Worm (Caenorhabditis elegans): ENCODE results near the gene Y49A3A.4.

Gene Y49A3A.4

DNA sequence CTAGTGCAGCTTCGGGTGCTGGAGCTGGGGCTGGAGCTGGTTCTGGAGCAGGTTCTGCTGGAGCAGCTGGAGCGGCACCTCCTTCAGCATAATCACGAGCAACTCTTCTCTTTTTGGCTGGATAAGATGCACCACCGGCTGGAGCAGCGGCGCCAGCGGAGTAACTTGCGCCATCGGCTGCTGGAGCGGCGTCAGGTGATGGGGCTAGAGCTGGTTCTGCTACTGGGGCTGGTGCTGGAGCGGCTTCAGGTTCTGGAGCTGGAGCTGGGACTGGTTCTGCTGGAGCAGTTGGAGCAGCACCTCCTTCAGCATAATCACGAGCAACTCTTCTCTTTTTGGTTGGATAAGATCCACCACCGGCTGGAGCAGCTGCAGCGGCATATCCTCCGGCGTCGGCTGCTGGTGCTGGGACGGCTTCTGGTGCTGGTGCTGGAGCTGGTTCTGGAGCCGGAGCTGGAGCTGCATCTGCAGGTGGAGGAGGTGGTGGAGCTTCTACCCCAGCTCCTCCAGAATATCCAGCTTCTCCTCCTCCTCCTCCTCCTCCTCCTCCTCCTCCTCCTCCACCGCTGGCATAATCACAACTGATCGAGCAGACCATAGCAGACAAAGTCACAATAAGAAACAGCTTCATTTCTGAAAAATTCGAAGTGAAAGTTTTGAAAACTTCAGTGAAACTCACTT, 39.4 kb downstream of the Y49A3A.4 start, which contains the start of gene F47B8.13:
Gene F47B8.13 (minus strand): TSS at position 631 of the 681 bp plus-strand sequence.
- TF ChIP-seq D1046.2 (GFP tag; IDR thresholded peaks at IDR 0.05) (0 out of 2 replicates have a peak, but pooled peaks have one; percentile 4), set-16 (GFP tag; IDR thresholded peaks at IDR 0.05) (peak; percentile 96), aha-1 (tag) (peak; percentile 21), zag-1 (tag; optimal IDR thresholded peaks at IDR 0.05) (no peak)

DNA sequence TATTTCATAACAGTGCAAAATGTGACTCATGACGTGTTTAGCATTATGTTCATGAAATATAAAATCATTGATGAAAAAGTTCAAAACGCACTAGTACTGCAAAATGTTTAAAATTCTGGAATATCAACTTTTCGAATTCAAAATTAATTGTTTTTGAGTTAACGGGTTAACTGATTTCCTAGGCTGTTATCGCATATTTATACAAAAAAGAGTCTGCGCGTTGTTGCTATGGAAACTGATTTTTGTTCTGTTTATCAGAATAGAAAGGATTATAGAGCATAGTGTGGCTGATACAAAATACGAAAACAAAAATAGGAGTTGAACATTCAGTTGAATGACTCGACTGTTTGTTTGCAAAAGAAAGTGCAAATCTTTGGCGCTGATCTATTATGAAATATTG, 41.1 kb downstream of the Y49A3A.4 start:
- TF ChIP-seq nhr-11 (tag; optimal IDR thresholded peaks at IDR 0.05) (peak; percentile 29), ceh-62 (tag; optimal IDR thresholded peaks at IDR 0.05) (no peak)

DNA sequence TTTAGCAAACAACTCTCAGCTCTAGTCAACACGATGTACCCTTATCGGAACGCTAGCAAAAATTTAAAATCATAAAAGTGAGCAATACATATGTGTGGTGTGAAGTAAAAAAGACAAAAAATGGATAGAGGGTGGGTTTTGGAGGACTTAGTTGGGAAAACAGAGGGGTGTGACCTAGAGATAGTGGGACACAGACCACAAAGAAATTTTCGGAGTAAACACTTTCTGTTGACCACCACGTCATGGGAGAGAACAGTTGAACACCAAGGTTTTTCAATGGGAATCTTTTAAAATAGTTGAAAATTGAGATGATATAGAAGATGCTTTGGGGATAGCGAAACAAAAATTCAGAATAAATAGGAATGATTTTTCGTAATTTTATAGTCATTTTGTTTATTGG, 41.5 kb downstream of the Y49A3A.4 start:
- no peak for TF ChIP-seq nhr-77 (tag; optimal IDR thresholded peaks at IDR 0.05)
- no peak for TF ChIP-seq sdz-12 (GFP tag; optimal IDR thresholded peaks at IDR 0.05)
- no peak for TF ChIP-seq dpl-1 (GFP tag; optimal IDR thresholded peaks at IDR 0.05)
- TF ChIP-seq hlh-30 (tag; optimal IDR thresholded peaks at IDR 0.05; ENCODE audit: insufficient read depth) = peak; percentile 47
- no peak for TF ChIP-seq lin-13 (GFP tag; optimal IDR thresholded peaks at IDR 0.05)
- no peak for TF ChIP-seq pha-4 (GFP tag; IDR thresholded peaks at IDR 0.05)
- TF ChIP-seq pha-4 (tag; optimal IDR thresholded peaks at IDR 0.05) = no peak
- TF ChIP-seq ztf-7 (tag; optimal IDR thresholded peaks at IDR 0.05) = no peak
- TF ChIP-seq snpc-1.2 (GFP tag; IDR thresholded peaks at IDR 0.05) = no peak
- no peak for TF ChIP-seq ama-1 (optimal IDR thresholded peaks at IDR 0.05)
- TF ChIP-seq arid-1 (GFP tag; conservative IDR thresholded peaks at IDR 0.05) = no peak
- TF ChIP-seq spr-1 (tag; optimal IDR thresholded peaks at IDR 0.05) = no peak
- no peak for TF ChIP-seq saeg-2 (GFP tag; IDR thresholded peaks at IDR 0.05)
- TF ChIP-seq nhr-28 (tag; optimal IDR thresholded peaks at IDR 0.05) = peak; percentile 20

ce11 chrV:14316525-14316924, 42.2 kb downstream of the Y49A3A.4 start, which contains the start of gene F47B8.2:
Gene F47B8.2, minus strand, starts transcription at chrV:14316625.
- TF ChIP-seq Y75B8A.6 (GFP tag; IDR thresholded peaks at IDR 0.05) (no peak), cey-2 (tag; optimal IDR thresholded peaks at IDR 0.05; ENCODE audit: borderline replicate concordance, insufficient read depth) (no peak)

DNA sequence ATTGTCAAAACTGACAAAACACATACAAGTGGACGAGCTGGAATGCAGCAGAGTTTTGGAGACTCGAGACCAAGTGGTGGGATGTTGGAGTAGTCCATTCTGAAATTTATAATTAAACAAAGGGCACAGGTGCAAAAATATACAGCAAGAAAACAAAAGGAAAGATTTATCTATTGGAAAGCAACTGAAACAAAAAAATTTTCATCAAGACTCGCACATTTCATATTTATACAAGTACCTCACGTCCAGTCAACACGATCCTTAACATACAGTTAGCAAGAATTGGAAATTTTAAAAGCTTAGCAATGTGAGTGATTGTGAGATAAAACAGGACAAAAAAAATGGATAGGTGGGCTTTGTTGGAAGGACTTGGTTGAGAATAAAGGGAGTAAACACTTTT, 44.5 kb downstream of the Y49A3A.4 start, which contains the start of gene F47B8.1:
Gene F47B8.1 (minus strand): TSS at position 101 of the 400 bp plus-strand sequence.
- TF ChIP-seq F26F4.8 (GFP tag; conservative IDR thresholded peaks at IDR 0.05) (no peak), zip-11 (GFP tag; IDR thresholded peaks at IDR 0.05) (no peak), D1046.2 (GFP tag; IDR thresholded peaks at IDR 0.05) (no peak), aha-1 (tag) (no peak), hif-1 (tag; optimal IDR thresholded peaks at IDR 0.05) (no peak), unc-62 (GFP tag; optimal IDR thresholded peaks at IDR 0.05 in 1 of 2) (peak in 1 of 2 experiments; percentile 19), unc-62 (tag; optimal IDR thresholded peaks at IDR 0.05) (no peak)

DNA sequence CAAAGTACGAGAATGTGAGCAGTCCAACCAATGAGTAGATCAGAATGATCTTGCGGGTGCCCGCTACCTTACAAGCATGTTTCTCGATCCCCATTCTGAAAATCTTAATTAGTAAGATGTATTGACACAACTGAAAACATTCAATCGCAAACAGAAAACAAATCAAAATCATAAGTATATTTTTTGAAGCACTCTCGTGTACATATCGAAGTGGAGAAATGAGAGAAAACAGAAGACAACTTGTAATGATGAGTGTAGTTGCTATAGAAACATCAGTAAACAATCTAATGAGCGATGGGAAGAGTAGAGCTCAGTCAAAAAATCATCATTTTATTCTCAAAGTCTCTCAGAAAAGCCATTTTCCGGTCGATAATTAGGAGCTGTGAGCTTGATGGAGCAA, 46.0 kb downstream of the Y49A3A.4 start, which contains the start of gene F14D7.8:
Gene F14D7.8 (minus strand): TSS at position 101 of the 400 bp plus-strand sequence.
- TF ChIP-seq Y48G9A.11 (GFP tag; IDR thresholded peaks at IDR 0.05) (no peak), aly-2 (tag; optimal IDR thresholded peaks at IDR 0.05) (no peak), F10B5.3 (tag; optimal IDR thresholded peaks at IDR 0.05) (no peak), F37D6.2 (tag; optimal IDR thresholded peaks at IDR 0.05) (no peak), sdz-12 (GFP tag; optimal IDR thresholded peaks at IDR 0.05) (no peak), ceh-44 (GFP tag; IDR thresholded peaks at IDR 0.05) (no peak), lin-39 (tag; optimal IDR thresholded peaks at IDR 0.05) (no peak), nhr-77 (tag; optimal IDR thresholded peaks at IDR 0.05) (no peak), zag-1 (tag; optimal IDR thresholded peaks at IDR 0.05) (no peak)
